Worm (Caenorhabditis elegans): ENCODE measurements around the gene C47D12.4.

DNA sequence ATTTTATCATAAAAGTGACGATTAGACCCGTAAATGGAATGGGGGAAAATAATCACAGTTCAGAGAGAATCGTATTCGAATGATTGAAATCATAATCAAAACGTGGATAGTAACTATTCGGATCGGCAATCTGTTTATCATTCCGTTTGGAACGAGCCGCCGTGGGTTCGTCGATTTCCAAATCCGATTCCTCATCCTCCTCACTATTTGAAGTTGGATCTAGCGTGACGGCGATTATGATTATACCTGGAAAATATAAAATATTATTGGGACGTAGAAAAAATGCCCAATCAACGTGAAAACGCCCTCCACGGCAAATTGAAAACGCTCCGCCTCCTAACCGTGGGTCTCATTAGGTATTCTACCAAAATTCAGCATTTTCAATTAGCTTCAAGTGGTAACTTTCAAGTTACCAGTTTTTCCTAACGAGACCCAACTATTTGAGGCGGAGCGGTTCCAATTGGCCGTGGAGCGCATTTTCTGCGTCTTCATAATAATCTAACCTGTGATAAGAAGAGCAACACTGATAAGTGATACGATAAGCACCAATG lies 49.7 kb downstream of the C47D12.4 start:
- TF ChIP-seq dpl-1 (GFP tag; optimal IDR thresholded peaks at IDR 0.05) (no peak), elt-3 (tag; optimal IDR thresholded peaks at IDR 0.05) (no peak), snpc-4 (tag; optimal IDR thresholded peaks at IDR 0.05) (no peak), lir-3 (tag; optimal IDR thresholded peaks at IDR 0.05; ENCODE audit: poor library complexity) (no peak), lin-13 (GFP tag; optimal IDR thresholded peaks at IDR 0.05) (no peak), ceh-82 (tag; optimal IDR thresholded peaks at IDR 0.05) (no peak), fos-1 (tag; optimal IDR thresholded peaks at IDR 0.05) (no peak), ztf-11 (tag; optimal IDR thresholded peaks at IDR 0.05) (no peak), lin-35 (GFP tag; optimal IDR thresholded peaks at IDR 0.05) (no peak), efl-1 (optimal IDR thresholded peaks at IDR 0.05) (no peak), efl-1 (GFP tag; optimal IDR thresholded peaks at IDR 0.05 in 1 of 2) (peak in 1 of 2 experiments; percentile 88), Y116A8C.19 (tag; optimal IDR thresholded peaks at IDR 0.05; ENCODE audit: borderline replicate concordance) (no peak), nhr-90 (tag; optimal IDR thresholded peaks at IDR 0.05; ENCODE audit: poor library complexity) (peak; percentile 65)

Measured in whole organism, L1 larva.